Worm (Caenorhabditis elegans): Measurements from ENCODE around the gene srj-44.
A peak's percentile ranks its signal among the peaks of the same experiment; 100 is the strongest.

- TF ChIP-seq ztf-18 (tag; optimal IDR thresholded peaks at IDR 0.05): no peak
- no peak for TF ChIP-seq F57C9.4 (tag; optimal IDR thresholded peaks at IDR 0.05)
- TF ChIP-seq chd-7 (tag; optimal IDR thresholded peaks at IDR 0.05): no peak
- no peak for TF ChIP-seq hmg-20 (GFP tag; IDR thresholded peaks at IDR 0.05)
- TF ChIP-seq lin-54 (GFP tag; optimal IDR thresholded peaks at IDR 0.05): no peak
- TF ChIP-seq F33H1.4 (GFP tag; IDR thresholded peaks at IDR 0.05): no peak
- TF ChIP-seq egrh-3 (GFP tag; IDR thresholded peaks at IDR 0.05): peak; percentile 11; the same call in 1 of the 2 replicates
- no peak for TF ChIP-seq F49E8.2 (tag; optimal IDR thresholded peaks at IDR 0.05; ENCODE audit: insufficient read depth)
- no peak for TF ChIP-seq madf-3 (GFP tag; IDR thresholded peaks at IDR 0.05)
- TF ChIP-seq snpc-4 (GFP tag; optimal IDR thresholded peaks at IDR 0.05): no peak
- no peak for TF ChIP-seq snpc-4 (tag; optimal IDR thresholded peaks at IDR 0.05)
- TF ChIP-seq ztf-6 (GFP tag; IDR thresholded peaks at IDR 0.05): no peak
- no peak for TF ChIP-seq madf-10 (tag; optimal IDR thresholded peaks at IDR 0.05)
- TF ChIP-seq rpc-1 (optimal IDR thresholded peaks at IDR 0.05): no peak
- TF ChIP-seq rpc-1 (tag; optimal IDR thresholded peaks at IDR 0.05): no peak
Measured at ce11 chrV:2800676-2801075, 45.0 kb downstream of the srj-44 start.
